Worm (Caenorhabditis elegans) whole organism, L4 larva: ENCODE results near the gene sdz-10.

Experiments used
- D1046.2 ChIP-seq: fragments of 200-800 bp; sonication (Bioruptor generic); IDR thresholded peaks from 2 replicates; pipeline ENCODE4 v1.3.6; 2022; ENCODE audit warnings: missing genetic modification characterization, missing compliant biosample characterization
- F26F4.8 ChIP-seq: fragments of 200-800 bp; sonication (Bioruptor generic); conservative IDR thresholded peaks from 2 replicates; pipeline ENCODE4 v1.3.6; 2022; ENCODE audit warnings: missing genetic modification characterization, missing compliant biosample characterization
- F37D6.2 ChIP-seq: sonication (generic microtip); optimal IDR thresholded peaks from 2 replicates; lab custom pipeline; 2016; ENCODE audit warnings: mild to moderate bottlenecking, missing genetic modification characterization, missing compliant biosample characterization
- F49E8.2 ChIP-seq: sonication (generic microtip); optimal IDR thresholded peaks from 2 replicates; lab custom pipeline; 2016; ENCODE audit warnings: missing compliant biosample characterization, mild to moderate bottlenecking, missing genetic modification characterization, borderline replicate concordance
- Y105C5A.15 ChIP-seq: fragments of 200-800 bp; sonication (Bioruptor generic); IDR thresholded peaks from 2 replicates; pipeline ENCODE4 v1.3.6; 2022; ENCODE audit warnings: missing genetic modification characterization, missing compliant biosample characterization
- Y75B8A.6 ChIP-seq: fragments of 200-800 bp; sonication (Bioruptor generic); IDR thresholded peaks from 2 replicates; pipeline ENCODE4 v1.3.6; 2022; ENCODE audit warnings: missing genetic modification reagents, missing genetic modification characterization, missing compliant biosample characterization
- aly-2 ChIP-seq: sonication (generic microtip); optimal IDR thresholded peaks from 2 replicates; lab custom pipeline; 2018; ENCODE audit warnings: missing biosample characterization, missing genetic modification characterization
- attf-4 ChIP-seq: sonication (generic microtip); optimal IDR thresholded peaks from 3 replicates; lab custom pipeline; 2017; ENCODE audit warnings: missing biosample characterization, missing genetic modification characterization
- ceh-28 ChIP-seq: fragments of 150-350 bp; optimal IDR thresholded peaks from 2 replicates; lab custom pipeline; 2014; ENCODE audit warnings: missing biosample characterization, missing genetic modification reagents, missing genetic modification characterization
- ceh-32 ChIP-seq: sonication (generic microtip); optimal IDR thresholded peaks from 2 replicates; lab custom pipeline; 2016; ENCODE audit warnings: mild to moderate bottlenecking, missing genetic modification characterization, missing compliant biosample characterization; ENCODE audit not compliant: poor library complexity
- cey-2 ChIP-seq: sonication (generic microtip); optimal IDR thresholded peaks from 3 replicates; lab custom pipeline; 2017; ENCODE audit warnings: missing genetic modification characterization, mild to moderate bottlenecking, missing compliant biosample characterization, antibody characterized with exemption, borderline replicate concordance; ENCODE audit not compliant: insufficient read depth
- daf-16 ChIP-seq, 3 experiments: sonication (generic microtip); optimal IDR thresholded peaks; 2 replicates each; lab custom pipeline; 2016 to 2017; ENCODE audit warnings: missing genetic modification characterization in 3 of 3, missing genetic modification reagents in 3 of 3, mild to moderate bottlenecking in 2 of 3, missing compliant biosample characterization in 2 of 3, missing biosample characterization in 1 of 3, moderate library complexity in 1 of 3
- daf-19 ChIP-seq: fragments of 200-800 bp; sonication (Bioruptor generic); conservative IDR thresholded peaks from 2 replicates; pipeline ENCODE4 v1.3.6; 2022; ENCODE audit warnings: missing genetic modification characterization, missing compliant biosample characterization
- dmd-9 ChIP-seq: fragments of 200-800 bp; sonication (Bioruptor generic); IDR thresholded peaks from 2 replicates; pipeline ENCODE4 v1.3.6; 2022; ENCODE audit warnings: missing genetic modification reagents, missing genetic modification characterization, missing compliant biosample characterization
- fkh-10 ChIP-seq: fragments of 150-350 bp; optimal IDR thresholded peaks from 2 replicates; lab custom pipeline; 2014; ENCODE audit warnings: missing biosample characterization, missing genetic modification reagents, missing genetic modification characterization
- gei-8 ChIP-seq: fragments of 200-800 bp; sonication (Bioruptor generic); optimal IDR thresholded peaks from 2 replicates; lab custom pipeline; 2018; ENCODE audit warnings: mild to moderate bottlenecking, missing genetic modification characterization, missing compliant biosample characterization
- lsy-2 ChIP-seq, 2 experiments: fragments of 150-350 bp in 1 of 2; sonication (generic microtip) in 1 of 2; optimal IDR thresholded peaks; 2 replicates each; lab custom pipeline; 2014 to 2017; ENCODE audit warnings: missing biosample characterization in 2 of 2, missing genetic modification characterization in 2 of 2
- madf-5 ChIP-seq, 2 experiments: fragments of 200-800 bp; sonication (Bioruptor generic); IDR thresholded peaks; 2 replicates each; pipeline ENCODE4 v1.3.6; 2022; ENCODE audit warnings: missing compliant biosample characterization in 2 of 2, missing genetic modification characterization in 2 of 2
- madf-9 ChIP-seq: fragments of 200-800 bp; sonication (Bioruptor generic); conservative IDR thresholded peaks from 2 replicates; pipeline ENCODE4 v1.3.6; 2022; ENCODE audit warnings: missing genetic modification reagents, missing genetic modification characterization, missing compliant biosample characterization
- mdt-29 ChIP-seq: fragments of 200-800 bp; sonication (Bioruptor generic); IDR thresholded peaks from 2 replicates; pipeline ENCODE4 v1.3.6; 2022; ENCODE audit warnings: missing genetic modification reagents, missing genetic modification characterization, missing compliant biosample characterization
- mep-1 ChIP-seq: fragments of 150-350 bp; sonication (generic microtip); optimal IDR thresholded peaks from 3 replicates; lab custom pipeline; 2014; ENCODE audit warnings: missing biosample characterization, missing genetic modification characterization
- nhr-111 ChIP-seq: fragments of 200-800 bp; sonication (Bioruptor generic); optimal IDR thresholded peaks from 2 replicates; lab custom pipeline; 2018; ENCODE audit warnings: mild to moderate bottlenecking, missing genetic modification characterization, missing compliant biosample characterization
- nhr-237 ChIP-seq: sonication (generic microtip); optimal IDR thresholded peaks from 2 replicates; lab custom pipeline; 2017; ENCODE audit warnings: missing biosample characterization, missing genetic modification characterization
- nhr-25 ChIP-seq: sonication (generic microtip); optimal IDR thresholded peaks from 2 replicates; lab custom pipeline; 2017; ENCODE audit warnings: missing genetic modification characterization, mild to moderate bottlenecking, missing compliant biosample characterization, antibody characterized with exemption, moderate library complexity, borderline replicate concordance; ENCODE audit not compliant: insufficient read depth
- nhr-28 ChIP-seq: fragments of 150-350 bp; optimal IDR thresholded peaks from 2 replicates; lab custom pipeline; 2014; ENCODE audit warnings: missing biosample characterization, missing genetic modification characterization
- nhr-41 ChIP-seq: fragments of 200-800 bp; sonication (Bioruptor generic); IDR thresholded peaks from 2 replicates; pipeline ENCODE4 v1.3.6; 2022; ENCODE audit warnings: missing genetic modification reagents, missing genetic modification characterization, missing compliant biosample characterization
- nhr-42 ChIP-seq: fragments of 200-800 bp; sonication (Bioruptor generic); IDR thresholded peaks from 2 replicates; pipeline ENCODE4 v1.3.6; 2022; ENCODE audit warnings: missing genetic modification characterization, missing compliant biosample characterization
- skn-1 ChIP-seq: fragments of 150-350 bp; optimal IDR thresholded peaks from 2 replicates; lab custom pipeline; 2014; ENCODE audit warnings: missing biosample characterization, missing genetic modification characterization
- snpc-1.2 ChIP-seq: fragments of 200-800 bp; sonication (Bioruptor generic); IDR thresholded peaks from 2 replicates; pipeline ENCODE4 v1.3.6; 2022; ENCODE audit warnings: missing genetic modification reagents, missing genetic modification characterization, missing compliant biosample characterization
- tra-1 ChIP-seq: fragments of 200-800 bp; sonication (Bioruptor generic); IDR thresholded peaks from 2 replicates; pipeline ENCODE4 v1.3.6; 2022; ENCODE audit warnings: missing genetic modification reagents, missing genetic modification characterization, missing compliant biosample characterization
- unc-62 ChIP-seq, 3 experiments: fragments of 150-350 bp in 1 of 3; sonication (generic microtip); optimal IDR thresholded peaks in 2 of 3; peaks in 1 of 3; 1 replicate in 1 of 3; 2 replicates in 2 of 3; lab custom pipeline; 2014 to 2017; ENCODE audit warnings: missing biosample characterization in 3 of 3, missing genetic modification characterization in 3 of 3, missing genetic modification reagents in 3 of 3, missing genotype in 1 of 3
- vab-7 ChIP-seq: fragments of 200-800 bp; sonication (Bioruptor generic); IDR thresholded peaks from 2 replicates; pipeline ENCODE4 v1.3.6; 2022; ENCODE audit warnings: missing genetic modification reagents, missing genetic modification characterization, missing compliant biosample characterization

The sdz-10 gene

DNA sequence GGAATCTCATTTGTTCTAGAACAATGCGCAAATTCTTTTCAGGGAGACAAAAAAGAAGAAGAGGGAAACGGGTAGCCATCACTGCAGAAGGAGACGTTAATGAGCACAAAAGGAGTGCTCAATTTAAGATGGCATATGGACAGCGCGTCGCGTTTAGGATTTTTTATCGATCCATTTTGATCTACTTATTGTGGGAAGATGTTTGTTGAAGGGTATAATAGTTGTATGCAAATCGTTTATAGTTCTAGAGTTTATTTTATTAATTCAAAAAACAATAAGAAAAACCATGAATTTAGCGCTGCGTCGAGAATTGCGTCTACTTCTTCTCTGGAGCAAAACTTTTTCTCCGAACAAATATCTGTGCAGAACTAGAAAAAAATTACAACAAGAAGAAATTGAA lies 1.5 kb upstream of the sdz-10 start, which contains the start of gene sdz-9:
TSS of gene sdz-9 (minus strand) at position 101 of the 400 bp plus-strand sequence.
- TF ChIP-seq daf-19 (GFP tag; lab: Robert Waterston, UW), result no peak
- TF ChIP-seq unc-62 (GFP tag; optimal IDR thresholded peaks at IDR 0.05 in 1 of 2; lab: Kevin White, UChicago), result peak in 1 of 2 experiments; percentile 10
- TF ChIP-seq unc-62 (tag; optimal IDR thresholded peaks at IDR 0.05; lab: Kevin White, UChicago), result no peak

DNA sequence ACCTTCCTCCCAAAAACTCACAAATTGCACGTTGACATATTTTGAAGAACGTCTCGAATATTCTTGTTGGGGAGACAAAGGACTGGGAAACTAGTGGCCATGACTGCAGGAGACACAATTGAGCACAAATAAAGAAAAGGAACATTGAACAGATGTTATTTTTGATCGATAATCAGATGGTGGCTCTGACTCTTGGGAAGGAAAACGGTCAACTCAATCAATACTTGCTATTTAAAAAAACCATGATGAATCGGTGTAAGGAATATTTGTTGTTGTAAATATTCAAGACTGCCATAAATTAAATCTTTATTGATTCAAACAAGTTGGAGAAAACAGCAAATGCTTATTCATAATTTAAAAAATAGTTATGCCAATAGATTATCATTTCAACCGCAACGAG lies 1.3 kb downstream of the sdz-10 start, which contains the start of gene fbxb-105:
TSS of gene fbxb-105 (minus strand) at position 101 of the 400 bp plus-strand sequence.
- TF ChIP-seq F37D6.2 (tag; lab: Kevin White, UChicago) (no peak), nhr-28 (no peak), ceh-28 (no peak), tra-1 (GFP tag; lab: Robert Waterston, UW) (no peak), nhr-237 (tag; lab: Kevin White, UChicago) (no peak), skn-1 (tag; lab: Kevin White, UChicago) (no peak), madf-5 (GFP tag; IDR thresholded peaks at IDR 0.05; lab: Robert Waterston, UW) (no peak), aly-2 (tag; lab: Kevin White, UChicago) (no peak), cey-2 (tag; lab: Kevin White, UChicago) (no peak), vab-7 (GFP tag; lab: Robert Waterston, UW) (no peak), D1046.2 (GFP tag; lab: Robert Waterston, UW) (no peak), fkh-10 (no peak), dmd-9 (GFP tag; lab: Robert Waterston, UW) (no peak), nhr-42 (GFP tag; lab: Robert Waterston, UW) (no peak), lsy-2 (tag; optimal IDR thresholded peaks at IDR 0.05; lab: Kevin White, UChicago) (no peak), gei-8 (no peak), Y105C5A.15 (GFP tag; lab: Robert Waterston, UW) (no peak), attf-4 (tag; lab: Kevin White, UChicago) (no peak), ceh-32 (no peak)

DNA sequence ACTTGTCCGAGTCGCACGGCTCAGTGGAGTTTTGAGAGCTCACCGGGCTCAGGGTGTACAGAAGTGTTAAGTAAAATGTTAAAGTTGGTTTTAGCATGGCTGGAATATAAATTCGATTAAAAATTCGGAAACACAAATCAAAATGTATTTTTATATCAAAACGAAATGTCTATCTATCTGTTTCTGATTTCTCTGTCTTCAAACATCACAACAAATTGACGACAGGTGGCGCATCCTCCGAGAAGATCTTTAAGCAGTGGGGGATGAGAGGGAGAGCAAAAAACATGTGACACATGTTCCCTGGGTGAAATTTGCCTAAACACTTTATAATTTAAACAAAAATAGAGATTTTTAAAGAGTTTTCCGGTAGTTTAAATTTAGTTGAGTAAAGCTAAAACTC lies 3.0 kb downstream of the sdz-10 start, which contains the start of gene F08D12.7:
TSS of gene F08D12.7 (minus strand) at position 101 of the 400 bp plus-strand sequence.
- no peak for TF ChIP-seq cey-2 (tag; lab: Kevin White, UChicago)
- TF ChIP-seq Y105C5A.15 (GFP tag; lab: Robert Waterston, UW), result no peak
- peak in 1 of 2 experiments; percentile 36 for TF ChIP-seq daf-16 (GFP tag; optimal IDR thresholded peaks at IDR 0.05; lab: Kevin White, UChicago)
- no peak for TF ChIP-seq daf-16 (tag; optimal IDR thresholded peaks at IDR 0.05; lab: Kevin White, UChicago)
- no peak for TF ChIP-seq F49E8.2
- TF ChIP-seq mdt-29 (GFP tag; lab: Robert Waterston, UW), result no peak
- TF ChIP-seq snpc-1.2 (GFP tag; lab: Robert Waterston, UW), result no peak
- TF ChIP-seq nhr-41, result no peak
- no peak for TF ChIP-seq nhr-25 (tag; lab: Kevin White, UChicago)
- no peak for TF ChIP-seq madf-9 (GFP tag; lab: Robert Waterston, UW)

DNA sequence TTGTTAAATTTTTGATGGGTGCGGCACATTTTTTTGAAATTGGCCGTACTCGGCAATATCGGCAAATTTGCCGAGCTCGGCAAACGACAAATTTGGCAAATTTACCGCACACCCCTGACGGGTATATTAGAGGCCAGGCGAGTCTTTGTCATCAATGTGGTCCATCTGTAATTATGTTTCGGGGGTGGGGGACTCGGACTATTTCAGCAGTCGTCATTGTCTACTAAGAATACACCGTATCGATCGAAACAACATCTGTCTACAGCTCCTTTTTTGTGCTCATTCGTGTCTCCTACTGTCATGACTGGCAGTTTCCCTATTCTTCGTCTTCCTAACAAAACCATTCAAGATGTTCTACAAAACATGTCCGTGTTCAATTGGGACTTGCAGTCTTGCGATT lies 5.7 kb downstream of the sdz-10 start, which contains the start of gene F08D12.15:
TSS of gene F08D12.15 (plus strand) at position 301 of the 400 bp plus-strand sequence.
- TF ChIP-seq nhr-41 (no peak), gei-8 (no peak), skn-1 (tag; lab: Kevin White, UChicago) (no peak), F26F4.8 (GFP tag; lab: Robert Waterston, UW) (no peak), Y75B8A.6 (GFP tag; lab: Robert Waterston, UW) (no peak), nhr-111 (GFP tag; lab: Kevin White, UChicago) (no peak), mep-1 (tag; lab: Kevin White, UChicago) (no peak), fkh-10 (no peak), Y105C5A.15 (GFP tag; lab: Robert Waterston, UW) (no peak)
